Worm (Caenorhabditis elegans): ENCODE measurements around the gene F10G7.9.

Gene F10G7.9

DNA sequence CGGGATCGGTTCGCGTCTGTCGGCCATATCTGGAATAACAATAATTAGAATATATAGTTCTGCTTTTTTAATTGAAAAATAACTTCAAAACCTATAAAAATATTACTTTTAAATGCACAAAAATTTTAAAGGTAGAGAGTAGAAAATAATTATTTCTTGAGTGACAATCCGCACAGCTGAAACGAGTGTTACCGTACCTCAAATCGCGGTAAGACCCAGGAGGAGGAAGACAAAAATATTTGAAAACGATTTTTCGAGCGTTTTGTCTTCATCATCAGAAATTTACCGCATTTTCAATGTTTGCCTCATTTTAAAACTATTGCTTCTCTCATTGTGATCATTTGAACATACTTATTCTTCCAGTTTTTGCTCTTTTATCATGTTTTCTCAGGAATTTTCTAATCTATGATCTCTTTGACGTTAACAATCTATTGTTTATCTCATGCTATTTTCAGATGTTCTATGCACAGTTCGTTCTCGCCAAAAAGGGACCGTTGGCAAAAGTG lies 8.0 kb downstream of the F10G7.9 start, which contains the start of the genes rpn-5 and scc-1:
rpn-5 (minus strand) TSS at position 162 of the 506 bp plus-strand sequence.
scc-1 (plus strand) TSS at position 456 of the 506 bp plus-strand sequence.
- TF ChIP-seq unc-39 (tag; optimal IDR thresholded peaks at IDR 0.05) = no peak
- TF ChIP-seq ceh-9 (tag; optimal IDR thresholded peaks at IDR 0.05) = no peak
- TF ChIP-seq nhr-67 (tag; optimal IDR thresholded peaks at IDR 0.05) = no peak
- no peak for TF ChIP-seq ztf-4 (tag; optimal IDR thresholded peaks at IDR 0.05)
- no peak for TF ChIP-seq egl-27 (tag; optimal IDR thresholded peaks at IDR 0.05)
- TF ChIP-seq pha-4 (tag; optimal IDR thresholded peaks at IDR 0.05) = peak; percentile 87
- no peak for TF ChIP-seq fkh-2 (tag; optimal IDR thresholded peaks at IDR 0.05)
- TF ChIP-seq daf-12 (tag; optimal IDR thresholded peaks at IDR 0.05) = no peak
- peak; percentile 87 for TF ChIP-seq lin-15B (tag; optimal IDR thresholded peaks at IDR 0.05)
- TF ChIP-seq nhr-43 (tag; optimal IDR thresholded peaks at IDR 0.05; ENCODE audit: poor library complexity, severe bottlenecking) = peak; percentile 72
- peak; percentile 43 for TF ChIP-seq R02D3.7 (tag; optimal IDR thresholded peaks at IDR 0.05)
- TF ChIP-seq fkh-10 (GFP tag; optimal IDR thresholded peaks at IDR 0.05) = peak; percentile 2
- peak; percentile 24 for TF ChIP-seq egl-5 (tag; optimal IDR thresholded peaks at IDR 0.05)
- TF ChIP-seq jun-1 (tag; optimal IDR thresholded peaks at IDR 0.05) = no peak
- TF ChIP-seq nhr-23 (tag; optimal IDR thresholded peaks at IDR 0.05) = peak; percentile 87
- peak; percentile 69 for TF ChIP-seq lsy-12 (tag; optimal IDR thresholded peaks at IDR 0.05)
- peak; percentile 99 for TF ChIP-seq skn-1 (tag; optimal IDR thresholded peaks at IDR 0.05)
- no peak for TF ChIP-seq tbx-2 (tag; optimal IDR thresholded peaks at IDR 0.05)
- no peak for TF ChIP-seq zag-1 (tag; optimal IDR thresholded peaks at IDR 0.05)
- TF ChIP-seq ceh-28 (tag; optimal IDR thresholded peaks at IDR 0.05) = peak; percentile 11
- no peak for TF ChIP-seq eor-1 (tag; optimal IDR thresholded peaks at IDR 0.05)
- TF ChIP-seq mdl-1 (tag; optimal IDR thresholded peaks at IDR 0.05) = no peak
- no peak for TF ChIP-seq ceh-82 (tag; optimal IDR thresholded peaks at IDR 0.05)
- no peak for TF ChIP-seq mml-1 (tag; optimal IDR thresholded peaks at IDR 0.05)
- no peak for TF ChIP-seq fos-1 (tag; optimal IDR thresholded peaks at IDR 0.05)
- TF ChIP-seq ztf-11 (tag; optimal IDR thresholded peaks at IDR 0.05) = no peak
- TF ChIP-seq elt-1 (tag; optimal IDR thresholded peaks at IDR 0.05) = no peak
- peak; percentile 68 for TF ChIP-seq lin-39 (tag; optimal IDR thresholded peaks at IDR 0.05)
- peak; percentile 96 for TF ChIP-seq nfya-1 (tag; optimal IDR thresholded peaks at IDR 0.05; ENCODE audit: insufficient read depth)
- TF ChIP-seq snpc-4 (tag; optimal IDR thresholded peaks at IDR 0.05) = peak; percentile 49
- no peak for TF ChIP-seq sea-2 (GFP tag; optimal IDR thresholded peaks at IDR 0.05)
- TF ChIP-seq nhr-25 (tag; optimal IDR thresholded peaks at IDR 0.05) = peak; percentile 78
- no peak for TF ChIP-seq ZK546.5 (tag; optimal IDR thresholded peaks at IDR 0.05)
- TF ChIP-seq nhr-12 (tag; optimal IDR thresholded peaks at IDR 0.05) = no peak
- no peak for TF ChIP-seq nhr-77 (tag; optimal IDR thresholded peaks at IDR 0.05)
- no peak for TF ChIP-seq aly-2 (tag; optimal IDR thresholded peaks at IDR 0.05)
- no peak for TF ChIP-seq hmg-11 (tag; optimal IDR thresholded peaks at IDR 0.05)
- TF ChIP-seq ceh-16 (tag; optimal IDR thresholded peaks at IDR 0.05) = no peak
- no peak for TF ChIP-seq ama-1 (optimal IDR thresholded peaks at IDR 0.05)
- no peak for TF ChIP-seq unc-62 (GFP tag; optimal IDR thresholded peaks at IDR 0.05)
- no peak for TF ChIP-seq nhr-237 (tag; optimal IDR thresholded peaks at IDR 0.05)
- no peak for TF ChIP-seq elt-3 (tag; optimal IDR thresholded peaks at IDR 0.05)
- no peak for TF ChIP-seq nhr-76 (tag; optimal IDR thresholded peaks at IDR 0.05)
- no peak for TF ChIP-seq nhr-11 (tag; optimal IDR thresholded peaks at IDR 0.05)
- peak; percentile 22 for TF ChIP-seq pqm-1 (tag; optimal IDR thresholded peaks at IDR 0.05)
- TF ChIP-seq elt-2 (tag; optimal IDR thresholded peaks at IDR 0.05) = peak; percentile 41
- TF ChIP-seq nhr-28 (tag; optimal IDR thresholded peaks at IDR 0.05) = no peak

All from whole organism, L3 larva.